Fruit fly (Drosophila melanogaster) whole organism, adult: ENCODE data around the gene CG1983.

ENCODE experiments used
- CG33017 ChIP-seq: fragments of 200-800 bp; sonication (Bioruptor generic); optimal IDR thresholded peaks from 2 replicates; lab custom pipeline; 2018; ENCODE audit warnings: missing biosample characterization, mild to moderate bottlenecking, missing genetic modification characterization, moderate library complexity
- CG7045 ChIP-seq: fragments of 200-800 bp; sonication (Bioruptor generic); optimal IDR thresholded peaks from 2 replicates; lab custom pipeline; 2017; ENCODE audit warnings: missing biosample characterization, mild to moderate bottlenecking, missing genetic modification characterization
- Clk ChIP-seq: fragments of 200-800 bp; sonication (Bioruptor generic); optimal IDR thresholded peaks from 2 replicates; lab custom pipeline; 2017; ENCODE audit warnings: missing biosample characterization, missing genetic modification characterization
- bab1 ChIP-seq: fragments of 200-800 bp; sonication (Bioruptor generic); optimal IDR thresholded peaks from 3 replicates; lab custom pipeline; 2019; ENCODE audit warnings: missing biosample characterization, mild to moderate bottlenecking, missing genetic modification characterization, moderate library complexity
- ovo ChIP-seq: fragments of 200-800 bp; sonication (Bioruptor generic); optimal IDR thresholded peaks from 2 replicates; lab custom pipeline; 2016; ENCODE audit warnings: missing biosample characterization, missing genetic modification characterization

dm6 chr3R:30191462-30191874 lies 14.0 kb upstream of the CG1983 start:
- TF ChIP-seq CG33017, result no peak
- no peak for TF ChIP-seq bab1 (GFP tag; lab: Kevin White, UChicago)
- TF ChIP-seq Clk (GFP tag; lab: Kevin White, UChicago), result no peak
- TF ChIP-seq CG7045, result no peak
- TF ChIP-seq ovo (GFP tag; lab: Kevin White, UChicago), result no peak
